Fruit fly (Drosophila melanogaster): ENCODE data around the gene CG33689.

The CG33689 gene

dm6 chr3L:16165356-16166168 lies 34.5 kb upstream of the CG33689 start (continued):
- TF ChIP-seq Awh (GFP tag; IDR thresholded peaks at IDR 0.05), result 0 out of 2 replicates have a peak, but pooled peaks have one; percentile 25
- peak in 1 of 2 experiments; percentile 2 for TF ChIP-seq eve (GFP tag; optimal IDR thresholded peaks at IDR 0.05)
- TF ChIP-seq jumu (GFP tag; optimal IDR thresholded peaks at IDR 0.05), result peak; percentile 5
- peak; percentile 46 for TF ChIP-seq Hmr (GFP tag; optimal IDR thresholded peaks at IDR 0.05)
- no peak for TF ChIP-seq gcm (GFP tag; optimal IDR thresholded peaks at IDR 0.05)
- no peak for TF ChIP-seq CG2875 (GFP tag; optimal IDR thresholded peaks at IDR 0.05)
- TF ChIP-seq CG12391 (tag; optimal IDR thresholded peaks at IDR 0.05), result peak; percentile 25
- TF ChIP-seq CG9215 (GFP tag; IDR thresholded peaks at IDR 0.05), result peak; percentile 31
- no peak for TF ChIP-seq CG42726 (GFP tag; IDR thresholded peaks at IDR 0.05; ENCODE audit: partially characterized antibody)
- peak; percentile 39; the same call in 1 of the 2 replicates for TF ChIP-seq CG31224 (GFP tag; IDR thresholded peaks at IDR 0.05)
- peak; percentile 22 for TF ChIP-seq CG9437 (GFP tag; optimal IDR thresholded peaks at IDR 0.05)
- no peak for TF ChIP-seq CG8281 (tag; optimal IDR thresholded peaks at IDR 0.05)
- no peak for TF ChIP-seq Sox100B (GFP tag; optimal IDR thresholded peaks at IDR 0.05)
- no peak for TF ChIP-seq btn (GFP tag; optimal IDR thresholded peaks at IDR 0.05)
- peak; percentile 57 for TF ChIP-seq esg (GFP tag; conservative IDR thresholded peaks at IDR 0.05)
- TF ChIP-seq grau (tag; optimal IDR thresholded peaks at IDR 0.05), result peak; percentile 65
- peak; percentile 44 for TF ChIP-seq Sox102F (GFP tag; optimal IDR thresholded peaks at IDR 0.05)
- no peak for TF ChIP-seq CG3407 (GFP tag; optimal IDR thresholded peaks at IDR 0.05)
- peak; percentile 0 for TF ChIP-seq CG18262 (tag; optimal IDR thresholded peaks at IDR 0.05)
- TF ChIP-seq CG3995 (GFP tag; optimal IDR thresholded peaks at IDR 0.05), result peak; percentile 36
- no peak for TF ChIP-seq ci (GFP tag; IDR thresholded peaks at IDR 0.05)
- TF ChIP-seq ewg (GFP tag; optimal IDR thresholded peaks at IDR 0.05), result peak; percentile 16
- TF ChIP-seq CG2678 (tag; optimal IDR thresholded peaks at IDR 0.05), result peak; percentile 72
- peak; percentile 41 for TF ChIP-seq lab (GFP tag; optimal IDR thresholded peaks at IDR 0.05)
- no peak for TF ChIP-seq CG7372 (GFP tag; IDR thresholded peaks at IDR 0.05)
- TF ChIP-seq CG18476 (GFP tag; optimal IDR thresholded peaks at IDR 0.05), result peak; percentile 28
- 0 out of 3 replicates have a peak, but pooled peaks have one; percentile 35 for TF ChIP-seq zfh1 (GFP tag; IDR thresholded peaks at IDR 0.05)
- TF ChIP-seq Poxn (GFP tag; IDR thresholded peaks at IDR 0.05), result no peak
- peak; percentile 45; the same call in 1 of the 2 replicates for TF ChIP-seq CG11247 (GFP tag; IDR thresholded peaks at IDR 0.05)
- peak; percentile 51 for TF ChIP-seq slou (GFP tag; optimal IDR thresholded peaks at IDR 0.05)
- TF ChIP-seq ap (GFP tag; IDR thresholded peaks at IDR 0.05), result no peak
- TF ChIP-seq CG7928 (GFP tag; optimal IDR thresholded peaks at IDR 0.05), result peak; percentile 18
- peak; percentile 22 for TF ChIP-seq tin (GFP tag; optimal IDR thresholded peaks at IDR 0.05)
- TF ChIP-seq CG10431 (GFP tag; optimal IDR thresholded peaks at IDR 0.05), result no peak
- no peak for TF ChIP-seq prd (optimal IDR thresholded peaks at IDR 0.05)
- TF ChIP-seq prd (GFP tag; IDR thresholded peaks at IDR 0.05), result peak; percentile 60; the same call in 2 of the 3 replicates
- TF ChIP-seq row (GFP tag; IDR thresholded peaks at IDR 0.05), result peak; percentile 51
- TF ChIP-seq Atf6 (GFP tag; IDR thresholded peaks at IDR 0.05), result no peak; the same call in 1 of the 2 replicates
- peak; percentile 26 for TF ChIP-seq nmo (GFP tag; optimal IDR thresholded peaks at IDR 0.05)
- TF ChIP-seq CG16813 (GFP tag; IDR thresholded peaks at IDR 0.05; ENCODE audit: partially characterized antibody), result no peak
- no peak for TF ChIP-seq Lhr (GFP tag; optimal IDR thresholded peaks at IDR 0.05)
- peak; percentile 38 for TF ChIP-seq NfI (GFP tag; optimal IDR thresholded peaks at IDR 0.05)
- TF ChIP-seq Antp (GFP tag; optimal IDR thresholded peaks at IDR 0.05), result no peak
- TF ChIP-seq CG12769 (tag; optimal IDR thresholded peaks at IDR 0.05), result peak; percentile 29
- no peak for TF ChIP-seq wor (GFP tag; IDR thresholded peaks at IDR 0.05)
- TF ChIP-seq hkb (optimal IDR thresholded peaks at IDR 0.05), result no peak
- 0 out of 2 replicates have a peak, but pooled peaks have one; percentile 20 for TF ChIP-seq hkb (GFP tag; IDR thresholded peaks at IDR 0.05)
- peak in 1 of 2 experiments; percentile 61 for TF ChIP-seq Hr51 (GFP tag; optimal IDR thresholded peaks at IDR 0.05)
- peak; percentile 73 for TF ChIP-seq al (GFP tag; IDR thresholded peaks at IDR 0.05)
